Worm (Caenorhabditis elegans) whole organism, midembryonic: ENCODE measurements around the gene chil-16.

Experiments
- cog-1 ChIP-seq: sonication (generic microtip); optimal IDR thresholded peaks from 2 replicates; lab custom pipeline; 2016; ENCODE audit warnings: missing genetic modification characterization, missing compliant biosample characterization
- flt-1 ChIP-seq: fragments of 200-800 bp; sonication (Bioruptor generic); IDR thresholded peaks from 2 replicates; pipeline ENCODE4 v1.3.6; 2022; ENCODE audit warnings: missing genetic modification characterization, missing compliant biosample characterization
- klf-2 ChIP-seq: fragments of 200-800 bp; sonication (Bioruptor generic); conservative IDR thresholded peaks from 2 replicates; pipeline ENCODE4 v1.3.6; 2022; ENCODE audit warnings: missing genetic modification reagents, missing genetic modification characterization, missing compliant biosample characterization
- med-1 ChIP-seq: sonication (generic microtip); optimal IDR thresholded peaks from 2 replicates; lab custom pipeline; 2017; ENCODE audit warnings: missing genetic modification characterization, mild to moderate bottlenecking, missing compliant biosample characterization, antibody characterized with exemption, missing genetic modification reagents; ENCODE audit not compliant: insufficient read depth

DNA sequence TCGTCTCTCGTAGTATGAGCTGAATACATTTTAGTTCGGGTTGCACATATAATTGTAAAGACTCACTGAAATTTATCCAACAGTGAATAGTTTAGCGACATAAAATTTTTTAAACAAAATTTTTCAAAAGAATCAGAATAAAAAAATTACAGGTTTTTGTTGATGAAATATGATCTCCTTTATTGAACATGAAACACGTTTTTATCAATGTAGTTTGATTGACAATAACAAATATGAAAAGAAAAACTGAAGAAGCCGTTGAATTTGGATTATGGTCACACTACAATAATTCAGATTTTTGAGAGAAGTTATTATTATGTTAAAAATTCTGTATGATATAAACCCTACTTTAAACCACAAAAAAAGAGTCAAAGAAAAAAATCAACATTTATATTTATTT lies 1.7 kb downstream of the chil-16 start, which contains the start of gene chil-17:
- TF ChIP-seq flt-1 (GFP tag; lab: Robert Waterston, UW) (no peak), med-1 (no peak), cog-1 (no peak), klf-2 (GFP tag; lab: Robert Waterston, UW) (no peak)
